Fruit fly (Drosophila melanogaster) whole organism, embryonic: ENCODE data around the gene CG1738.

Experiments used
- Aef1 ChIP-seq: fragments of 200-800 bp; sonication (Bioruptor generic); IDR thresholded peaks from 3 replicates; pipeline ENCODE4 v1.3.6; 2022; ENCODE audit warnings: missing biosample characterization, missing genetic modification characterization
- Atf-2 ChIP-seq: fragments of 200-800 bp; sonication (Bioruptor generic); optimal IDR thresholded peaks from 2 replicates; lab custom pipeline; 2016; ENCODE audit warnings: missing biosample characterization, missing genetic modification characterization
- Awh ChIP-seq: fragments of 200-800 bp; sonication (Bioruptor generic); IDR thresholded peaks from 2 replicates; pipeline ENCODE4, ENCODE4 v1.3.6; 2022; ENCODE audit warnings: missing biosample characterization, missing genetic modification characterization
- Bgb ChIP-seq: fragments of 200-800 bp; sonication (Bioruptor generic); IDR thresholded peaks from 2 replicates; pipeline ENCODE4 v1.3.6; 2022; ENCODE audit warnings: missing biosample characterization, missing genetic modification characterization; ENCODE audit not compliant: partially characterized antibody
- CG10462 ChIP-seq: fragments of 200-800 bp; sonication (Bioruptor generic); optimal IDR thresholded peaks from 2 replicates; lab custom pipeline; 2016; ENCODE audit warnings: missing biosample characterization, missing genetic modification characterization
- CG11093 ChIP-seq: fragments of 200-800 bp; sonication (Bioruptor generic); IDR thresholded peaks from 3 replicates; pipeline ENCODE4 v1.3.6; 2022; ENCODE audit warnings: missing biosample characterization, missing genetic modification characterization
- CG11696 ChIP-seq: fragments of 200-800 bp; sonication (Bioruptor generic); IDR thresholded peaks from 2 replicates; pipeline ENCODE4 v1.3.6; 2022; ENCODE audit warnings: missing biosample characterization, missing genetic modification characterization
- CG12391 ChIP-seq: fragments of 200-800 bp; sonication (Bioruptor generic); optimal IDR thresholded peaks from 3 replicates; lab custom pipeline; 2018; ENCODE audit warnings: missing biosample characterization, mild to moderate bottlenecking, missing genetic modification characterization, moderate library complexity
- CG15514 ChIP-seq: fragments of 200-800 bp; sonication (Bioruptor generic); optimal IDR thresholded peaks from 3 replicates; lab custom pipeline; 2017; ENCODE audit warnings: missing biosample characterization, missing genetic modification characterization, mild to moderate bottlenecking, moderate library complexity, missing genetic modification reagents
- CG31224 ChIP-seq: fragments of 200-800 bp; sonication (Bioruptor generic); IDR thresholded peaks from 2 replicates; pipeline ENCODE4 v1.3.6; 2022; ENCODE audit warnings: missing biosample characterization, missing genetic modification characterization
- CG32532 ChIP-seq: fragments of 200-800 bp; sonication (Bioruptor generic); IDR thresholded peaks from 2 replicates; pipeline ENCODE4 v1.3.6; 2022; ENCODE audit warnings: missing biosample characterization, missing genetic modification characterization
- CG3407 ChIP-seq: fragments of 200-800 bp; sonication (Bioruptor generic); optimal IDR thresholded peaks from 2 replicates; lab custom pipeline; 2018; ENCODE audit warnings: missing biosample characterization, mild to moderate bottlenecking, missing genetic modification characterization
- CG34224 ChIP-seq: fragments of 200-800 bp; sonication (Bioruptor generic); IDR thresholded peaks from 3 replicates; pipeline ENCODE4 v1.3.6; 2022; ENCODE audit warnings: missing biosample characterization, missing genetic modification characterization; ENCODE audit not compliant: partially characterized antibody
- CG42726 ChIP-seq: fragments of 200-800 bp; sonication (Bioruptor generic); IDR thresholded peaks from 2 replicates; pipeline ENCODE4 v1.3.6; 2022; ENCODE audit warnings: missing biosample characterization, missing genetic modification characterization; ENCODE audit not compliant: partially characterized antibody
- CG43689 ChIP-seq: fragments of 200-800 bp; sonication (Bioruptor generic); IDR thresholded peaks from 2 replicates; pipeline ENCODE4 v1.3.6; 2022; ENCODE audit warnings: missing biosample characterization, missing genetic modification characterization
- CG6272 ChIP-seq: fragments of 200-800 bp; sonication (Bioruptor generic); IDR thresholded peaks from 2 replicates; pipeline ENCODE4 v1.3.6; 2022; ENCODE audit warnings: missing biosample characterization, missing genetic modification characterization
- CG7372 ChIP-seq: fragments of 200-800 bp; sonication (Bioruptor generic); IDR thresholded peaks from 2 replicates; pipeline ENCODE4 v1.3.6; 2022; ENCODE audit warnings: missing biosample characterization, missing genetic modification characterization
- CG8765 ChIP-seq: fragments of 200-800 bp; sonication (Bioruptor generic); IDR thresholded peaks from 2 replicates; pipeline ENCODE4 v1.3.6; 2022; ENCODE audit warnings: missing biosample characterization, missing genetic modification characterization
- CkIIα-i1 ChIP-seq: fragments of 200-800 bp; sonication (Bioruptor generic); IDR thresholded peaks from 2 replicates; pipeline ENCODE4 v1.3.6; 2022; ENCODE audit warnings: missing biosample characterization, missing genetic modification characterization
- CoRest ChIP-seq: fragments of 200-800 bp; sonication (Bioruptor generic); optimal IDR thresholded peaks from 3 replicates; lab custom pipeline; 2018; ENCODE audit warnings: missing biosample characterization, mild to moderate bottlenecking, missing genetic modification characterization, moderate library complexity
- CrebB ChIP-seq: fragments of 200-800 bp; sonication (Bioruptor generic); optimal IDR thresholded peaks from 3 replicates; lab custom pipeline; 2018; ENCODE audit warnings: missing biosample characterization, mild to moderate bottlenecking, missing genetic modification characterization
- D19B ChIP-seq: fragments of 200-800 bp; sonication (Bioruptor generic); optimal IDR thresholded peaks from 2 replicates; lab custom pipeline; 2017; ENCODE audit warnings: missing biosample characterization, mild to moderate bottlenecking, missing genetic modification characterization
- Dad ChIP-seq: fragments of 200-800 bp; sonication (Bioruptor generic); optimal IDR thresholded peaks from 3 replicates; lab custom pipeline; 2016; ENCODE audit warnings: missing biosample characterization, missing genetic modification characterization
- Gsc ChIP-seq: fragments of 200-800 bp; sonication (Bioruptor generic); IDR thresholded peaks from 2 replicates; pipeline ENCODE4 v1.3.6; 2022; ENCODE audit warnings: missing biosample characterization, missing genetic modification characterization
- Neu2 ChIP-seq: fragments of 200-800 bp; sonication (Bioruptor generic); optimal IDR thresholded peaks from 3 replicates; lab custom pipeline; 2016; ENCODE audit warnings: missing biosample characterization, missing genetic modification characterization, borderline replicate concordance
- Ravus ChIP-seq: fragments of 200-800 bp; sonication (Bioruptor generic); IDR thresholded peaks from 2 replicates; pipeline ENCODE4 v1.3.6; 2022; ENCODE audit warnings: missing biosample characterization, missing genetic modification characterization
- Rx ChIP-seq: fragments of 200-800 bp; sonication (Bioruptor generic); IDR thresholded peaks from 2 replicates; pipeline ENCODE4 v1.3.6; 2022; ENCODE audit warnings: missing biosample characterization, missing genetic modification characterization
- Sin3A ChIP-seq: fragments of >200 bp; optimal IDR thresholded peaks from 2 replicates; lab custom pipeline; 2018
- Sox100B ChIP-seq: fragments of 200-800 bp; sonication (Bioruptor generic); optimal IDR thresholded peaks from 3 replicates; lab custom pipeline; 2018; ENCODE audit warnings: missing biosample characterization, mild to moderate bottlenecking, missing genetic modification characterization
- Taf1 ChIP-seq: fragments of 200-800 bp; sonication (Bioruptor generic); IDR thresholded peaks from 2 replicates; pipeline ENCODE4 v1.3.6; 2022; ENCODE audit warnings: missing biosample characterization, missing genetic modification characterization
- Xbp1 ChIP-seq: fragments of 200-800 bp; sonication (Bioruptor generic); optimal IDR thresholded peaks from 3 replicates; lab custom pipeline; 2016; ENCODE audit warnings: missing biosample characterization, mild to moderate bottlenecking, missing genetic modification characterization
- chinmo ChIP-seq: fragments of 200-800 bp; sonication (Bioruptor generic); IDR thresholded peaks from 4 replicates; pipeline ENCODE4 v1.3.6; 2022; ENCODE audit warnings: missing biosample characterization, missing genetic modification characterization; ENCODE audit not compliant: partially characterized antibody
- chm ChIP-seq: fragments of 200-800 bp; sonication (Bioruptor generic); IDR thresholded peaks from 2 replicates; pipeline ENCODE4 v1.3.6; 2022; ENCODE audit warnings: missing biosample characterization, missing genetic modification characterization
- crp ChIP-seq, 2 experiments: fragments of 200-800 bp; sonication (Bioruptor generic); optimal IDR thresholded peaks; 2 replicates in 1 of 2; 3 replicates in 1 of 2; lab custom pipeline; 2017; ENCODE audit warnings: missing biosample characterization in 2 of 2, missing genetic modification characterization in 2 of 2, mild to moderate bottlenecking in 1 of 2, moderate library complexity in 1 of 2
- fd3F ChIP-seq: fragments of 200-800 bp; sonication (Bioruptor generic); optimal IDR thresholded peaks from 2 replicates; lab custom pipeline; 2018; ENCODE audit warnings: missing biosample characterization, mild to moderate bottlenecking, missing genetic modification characterization, moderate library complexity
- fd64A ChIP-seq: fragments of 200-800 bp; sonication (Bioruptor generic); optimal IDR thresholded peaks from 3 replicates; lab custom pipeline; 2018; ENCODE audit warnings: missing biosample characterization, mild to moderate bottlenecking, missing genetic modification characterization
- hbn ChIP-seq: fragments of 200-800 bp; sonication (Bioruptor generic); IDR thresholded peaks from 2 replicates; pipeline ENCODE4 v1.3.6; 2022; ENCODE audit warnings: missing biosample characterization, missing genetic modification characterization; ENCODE audit not compliant: partially characterized antibody
- inv ChIP-seq: fragments of 200-800 bp; sonication (Bioruptor generic); IDR thresholded peaks from 2 replicates; pipeline ENCODE4 v1.3.6; 2022; ENCODE audit warnings: missing biosample characterization, missing genetic modification characterization; ENCODE audit not compliant: partially characterized antibody
- luna ChIP-seq: fragments of 200-800 bp; sonication (Bioruptor generic); optimal IDR thresholded peaks from 2 replicates; lab custom pipeline; 2016; ENCODE audit warnings: missing biosample characterization, missing genetic modification characterization
- mld ChIP-seq: fragments of 200-800 bp; sonication (Bioruptor generic); IDR thresholded peaks from 3 replicates; pipeline ENCODE4 v1.3.6; 2022; ENCODE audit warnings: missing biosample characterization, missing genetic modification characterization; ENCODE audit not compliant: partially characterized antibody
- nau ChIP-seq: fragments of 200-800 bp; sonication (Bioruptor generic); optimal IDR thresholded peaks from 3 replicates; lab custom pipeline; 2017; ENCODE audit warnings: missing biosample characterization, mild to moderate bottlenecking, missing genetic modification characterization, missing genetic modification reagents
- nom ChIP-seq: fragments of 200-800 bp; sonication (Bioruptor generic); optimal IDR thresholded peaks from 2 replicates; lab custom pipeline; 2017; ENCODE audit warnings: missing biosample characterization, missing genetic modification characterization, mild to moderate bottlenecking, moderate library complexity, missing genetic modification reagents
- onecut ChIP-seq: fragments of 200-800 bp; sonication (Bioruptor generic); IDR thresholded peaks from 2 replicates; pipeline ENCODE4 v1.3.6; 2022; ENCODE audit warnings: missing biosample characterization, missing genetic modification characterization
- pum ChIP-seq: fragments of 200-800 bp; sonication (Bioruptor generic); optimal IDR thresholded peaks from 2 replicates; lab custom pipeline; 2016; ENCODE audit warnings: missing biosample characterization, missing genetic modification characterization
- pzg ChIP-seq: fragments of 200-800 bp; sonication (Bioruptor generic); optimal IDR thresholded peaks from 3 replicates; lab custom pipeline; 2018; ENCODE audit warnings: missing biosample characterization, mild to moderate bottlenecking, missing genetic modification characterization, moderate library complexity
- sens-2 ChIP-seq: fragments of 200-800 bp; sonication (Bioruptor generic); IDR thresholded peaks from 2 replicates; pipeline ENCODE4 v1.3.6; 2022; ENCODE audit warnings: missing biosample characterization, missing genetic modification characterization
- tio ChIP-seq: fragments of 200-800 bp; sonication (Bioruptor generic); optimal IDR thresholded peaks from 2 replicates; lab custom pipeline; 2017; ENCODE audit warnings: missing biosample characterization, missing genetic modification characterization, inconsistent platforms
- tup ChIP-seq: fragments of 200-800 bp; sonication (Bioruptor generic); optimal IDR thresholded peaks from 2 replicates; lab custom pipeline; 2016; ENCODE audit warnings: missing biosample characterization, mild to moderate bottlenecking, missing genetic modification characterization, moderate library complexity
- zfh1 ChIP-seq: fragments of 200-800 bp; sonication (Bioruptor generic); IDR thresholded peaks from 3 replicates; pipeline ENCODE4 v1.3.6; 2022; ENCODE audit warnings: missing biosample characterization, missing genetic modification characterization

CG1738 gene

DNA sequence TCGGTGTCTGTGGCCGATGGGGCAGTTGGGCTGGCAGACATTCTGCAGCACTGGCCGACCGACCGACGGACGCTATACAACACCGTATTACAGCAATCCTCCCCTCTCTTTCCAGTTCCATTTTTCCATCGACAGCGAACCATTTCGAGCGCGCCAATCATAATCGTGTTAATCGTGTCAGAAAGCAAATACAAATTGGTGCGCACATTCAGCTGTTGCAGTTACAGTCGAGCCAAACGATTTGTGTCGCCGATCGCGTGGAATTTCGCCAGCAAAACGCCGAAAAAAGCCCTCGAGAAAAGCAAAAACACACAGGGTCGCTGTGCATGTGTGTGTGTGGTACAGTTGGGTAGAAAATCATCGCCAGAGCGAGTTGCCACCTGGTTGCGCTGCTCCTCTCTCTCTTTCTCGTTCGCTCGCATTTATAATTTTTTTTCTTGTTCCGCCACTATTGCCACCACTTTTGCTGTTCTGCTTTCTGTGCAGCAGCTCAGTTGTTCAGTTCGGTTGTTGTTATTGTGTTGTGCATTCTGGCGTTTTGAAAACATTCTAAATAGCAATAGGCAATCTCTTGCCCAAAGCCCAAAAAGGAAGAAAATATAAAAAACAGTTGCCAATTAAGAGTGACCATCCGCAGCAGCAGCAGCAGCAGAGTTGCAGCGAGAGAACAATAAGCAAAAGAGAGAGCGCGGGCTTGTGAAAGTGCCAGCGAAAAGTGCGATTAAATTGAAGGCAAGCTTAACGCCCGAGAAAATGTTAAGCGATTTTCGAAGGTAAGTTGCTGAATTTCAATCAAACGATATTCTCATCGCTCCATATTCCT lies 1.9 kb downstream of the CG1738 start, which contains the start of gene CG1737 (continued):
- TF ChIP-seq CG10462: no peak
- no peak for TF ChIP-seq Rx (GFP tag; lab: Robert Waterston, UW)
- no peak for TF ChIP-seq CG11093
- TF ChIP-seq Dad (GFP tag; lab: Kevin White, UChicago): no peak
- no peak for TF ChIP-seq Atf-2 (GFP tag; lab: Kevin White, UChicago)
- no peak for TF ChIP-seq Sox100B (GFP tag; lab: Kevin White, UChicago)
- TF ChIP-seq CG7372 (GFP tag; lab: Robert Waterston, UW): no peak
- no peak for TF ChIP-seq tio (GFP tag; lab: Kevin White, UChicago)
- TF ChIP-seq CG3407 (GFP tag; lab: Kevin White, UChicago): no peak
- TF ChIP-seq sens-2 (GFP tag; lab: Robert Waterston, UW): no peak
- no peak for TF ChIP-seq CG6272 (GFP tag; lab: Robert Waterston, UW)
- TF ChIP-seq chm (GFP tag; lab: Robert Waterston, UW): no peak
- TF ChIP-seq D19B (GFP tag; lab: Kevin White, UChicago): no peak
- TF ChIP-seq nom (GFP tag; lab: Kevin White, UChicago): peak; percentile 32
- no peak for TF ChIP-seq zfh1
- no peak for TF ChIP-seq CG8765
- no peak for TF ChIP-seq CG11696 (GFP tag; lab: Robert Waterston, UW)
- TF ChIP-seq Bgb (GFP tag; lab: Robert Waterston, UW): no peak
- no peak for TF ChIP-seq fd64A (GFP tag; lab: Kevin White, UChicago)
- no peak for TF ChIP-seq crp (GFP tag; optimal IDR thresholded peaks at IDR 0.05; lab: Kevin White, UChicago)
- TF ChIP-seq Awh (GFP tag; lab: Robert Waterston, UW): no peak
- 0 out of 2 replicates have a peak, but pooled peaks have one; percentile 19 for TF ChIP-seq hbn (GFP tag; lab: Robert Waterston, UW)
- no peak for TF ChIP-seq CoRest (tag; lab: Kevin White, UChicago)
- no peak for TF ChIP-seq Gsc (GFP tag; lab: Robert Waterston, UW)
- no peak for TF ChIP-seq mld (GFP tag; lab: Robert Waterston, UW)
- no peak for TF ChIP-seq nau
- TF ChIP-seq CG42726 (GFP tag; lab: Robert Waterston, UW): no peak
- peak; percentile 74 for TF ChIP-seq CG15514 (GFP tag; lab: Kevin White, UChicago)
- no peak for TF ChIP-seq luna (GFP tag; lab: Kevin White, UChicago)
- TF ChIP-seq Xbp1 (GFP tag; lab: Kevin White, UChicago): no peak
- no peak for TF ChIP-seq CG12391 (tag; lab: Kevin White, UChicago)
- peak; percentile 49; the same call in 1 of the 4 replicates for TF ChIP-seq chinmo
- no peak for TF ChIP-seq Neu2 (GFP tag; lab: Kevin White, UChicago)
- TF ChIP-seq CG43689: no peak
- TF ChIP-seq inv (GFP tag; lab: Robert Waterston, UW): no peak
- TF ChIP-seq tup (GFP tag; lab: Kevin White, UChicago): no peak
- no peak for TF ChIP-seq CkIIα-i1
- no peak for TF ChIP-seq CG31224 (GFP tag; lab: Robert Waterston, UW)
- no peak; the same call in 1 of the 2 replicates for TF ChIP-seq CG32532 (GFP tag; lab: Robert Waterston, UW)
- peak; percentile 48 for TF ChIP-seq Sin3A (lab: Kevin White, UChicago)
- TF ChIP-seq fd3F (GFP tag; lab: Kevin White, UChicago): no peak
- no peak for TF ChIP-seq Taf1 (GFP tag; lab: Robert Waterston, UW)
- no peak for TF ChIP-seq Ravus (GFP tag; lab: Robert Waterston, UW)
- TF ChIP-seq pzg (GFP tag; lab: Kevin White, UChicago): peak; percentile 50
- peak; percentile 27 for TF ChIP-seq CrebB (tag; lab: Kevin White, UChicago)
- TF ChIP-seq CG34224: 0 out of 3 replicates have a peak, but pooled peaks have one; percentile 23
- TF ChIP-seq Aef1 (GFP tag; lab: Robert Waterston, UW): no peak
- TF ChIP-seq pum (GFP tag; lab: Kevin White, UChicago): no peak
- no peak for TF ChIP-seq onecut (GFP tag; lab: Robert Waterston, UW)
